Fruit fly (Drosophila melanogaster) whole organism, embryonic: ENCODE data around the gene Dbp73D.

ENCODE experiments used
- Atf-2 ChIP-seq: fragments of 200-800 bp; sonication (Bioruptor generic); optimal IDR thresholded peaks from 2 replicates; lab custom pipeline; 2016; ENCODE audit warnings: missing biosample characterization, missing genetic modification characterization
- CG11504 ChIP-seq: fragments of 200-800 bp; sonication (Bioruptor generic); optimal IDR thresholded peaks from 3 replicates; lab custom pipeline; 2019; ENCODE audit warnings: missing biosample characterization, mild to moderate bottlenecking, missing genetic modification characterization, moderate library complexity
- CG11560 ChIP-seq: fragments of 200-800 bp; sonication (Bioruptor generic); IDR thresholded peaks from 3 replicates; pipeline ENCODE4 v1.3.6; 2022; ENCODE audit warnings: missing biosample characterization, missing genetic modification characterization
- CG12391 ChIP-seq: fragments of 200-800 bp; sonication (Bioruptor generic); optimal IDR thresholded peaks from 3 replicates; lab custom pipeline; 2018; ENCODE audit warnings: missing biosample characterization, mild to moderate bottlenecking, missing genetic modification characterization, moderate library complexity
- CG14710 ChIP-seq: fragments of 200-800 bp; sonication (Bioruptor generic); optimal IDR thresholded peaks from 3 replicates; lab custom pipeline; 2019; ENCODE audit warnings: missing biosample characterization, mild to moderate bottlenecking, missing genetic modification characterization, moderate library complexity
- CG14965 ChIP-seq: fragments of 200-800 bp; sonication (Bioruptor generic); optimal IDR thresholded peaks from 2 replicates; lab custom pipeline; 2016; ENCODE audit warnings: missing biosample characterization, missing genetic modification characterization, borderline replicate concordance
- CG15601 ChIP-seq: fragments of 200-800 bp; sonication (Bioruptor generic); optimal IDR thresholded peaks from 3 replicates; lab custom pipeline; 2019; ENCODE audit warnings: missing biosample characterization, mild to moderate bottlenecking, missing genetic modification characterization, moderate library complexity
- CG16813 ChIP-seq: fragments of 200-800 bp; sonication (Bioruptor generic); IDR thresholded peaks from 3 replicates; pipeline ENCODE4 v1.3.6; 2022; ENCODE audit warnings: missing biosample characterization, missing genetic modification characterization; ENCODE audit not compliant: partially characterized antibody
- CG18476 ChIP-seq: fragments of 200-800 bp; sonication (Bioruptor generic); optimal IDR thresholded peaks from 2 replicates; lab custom pipeline; 2016; ENCODE audit warnings: missing biosample characterization, mild to moderate bottlenecking, missing genetic modification characterization
- CG18599 ChIP-seq: fragments of 200-800 bp; sonication (Bioruptor generic); optimal IDR thresholded peaks from 3 replicates; lab custom pipeline; 2017; ENCODE audit warnings: missing biosample characterization, missing genetic modification characterization, mild to moderate bottlenecking, moderate library complexity, missing genetic modification reagents
- CG3407 ChIP-seq: fragments of 200-800 bp; sonication (Bioruptor generic); optimal IDR thresholded peaks from 2 replicates; lab custom pipeline; 2018; ENCODE audit warnings: missing biosample characterization, mild to moderate bottlenecking, missing genetic modification characterization
- CG4424 ChIP-seq: fragments of 200-800 bp; sonication (Bioruptor generic); optimal IDR thresholded peaks from 3 replicates; lab custom pipeline; 2016; ENCODE audit warnings: missing biosample characterization, missing genetic modification characterization
- CG6765 ChIP-seq: fragments of 200-800 bp; sonication (Bioruptor generic); optimal IDR thresholded peaks from 3 replicates; lab custom pipeline; 2017; ENCODE audit warnings: missing biosample characterization, mild to moderate bottlenecking, missing genetic modification characterization
- CG7963 ChIP-seq: fragments of 200-800 bp; sonication (Bioruptor generic); IDR thresholded peaks from 3 replicates; pipeline ENCODE4 v1.3.6; 2022; ENCODE audit warnings: missing biosample characterization, missing genetic modification characterization; ENCODE audit not compliant: partially characterized antibody
- CG8944 ChIP-seq: fragments of 200-800 bp; sonication (Bioruptor generic); optimal IDR thresholded peaks from 3 replicates; lab custom pipeline; 2016; ENCODE audit warnings: missing biosample characterization, missing genetic modification characterization
- CG9609 ChIP-seq: fragments of 200-800 bp; sonication (Bioruptor generic); optimal IDR thresholded peaks from 3 replicates; lab custom pipeline; 2016; ENCODE audit warnings: missing biosample characterization, missing genetic modification characterization
- CTCF ChIP-seq: fragments of 200-800 bp; sonication (Bioruptor generic); optimal IDR thresholded peaks from 2 replicates; lab custom pipeline; 2017; ENCODE audit warnings: missing biosample characterization, mild to moderate bottlenecking, missing genetic modification characterization, moderate library complexity
- CoRest ChIP-seq: fragments of 200-800 bp; sonication (Bioruptor generic); optimal IDR thresholded peaks from 3 replicates; lab custom pipeline; 2018; ENCODE audit warnings: missing biosample characterization, mild to moderate bottlenecking, missing genetic modification characterization, moderate library complexity
- Doc2 ChIP-seq: fragments of 200-800 bp; sonication (Bioruptor generic); IDR thresholded peaks from 2 replicates; pipeline ENCODE4 v1.3.6; 2022; ENCODE audit warnings: missing biosample characterization, missing genetic modification characterization
- HmgZ ChIP-seq: fragments of 200-800 bp; sonication (Bioruptor generic); optimal IDR thresholded peaks from 2 replicates; lab custom pipeline; 2018; ENCODE audit warnings: missing biosample characterization, mild to moderate bottlenecking, missing genetic modification characterization
- Mes4 ChIP-seq: fragments of 200-800 bp; sonication (Bioruptor generic); optimal IDR thresholded peaks from 2 replicates; lab custom pipeline; 2016; ENCODE audit warnings: missing biosample characterization, missing genetic modification characterization
- NfI ChIP-seq: fragments of 200-800 bp; sonication (Bioruptor generic); optimal IDR thresholded peaks from 3 replicates; lab custom pipeline; 2018; ENCODE audit warnings: missing biosample characterization, mild to moderate bottlenecking, missing genetic modification characterization, moderate library complexity
- Ravus ChIP-seq: fragments of 200-800 bp; sonication (Bioruptor generic); IDR thresholded peaks from 2 replicates; pipeline ENCODE4 v1.3.6; 2022; ENCODE audit warnings: missing biosample characterization, missing genetic modification characterization
- Sox102F ChIP-seq: fragments of 200-800 bp; sonication (Bioruptor generic); optimal IDR thresholded peaks from 2 replicates; lab custom pipeline; 2018; ENCODE audit warnings: missing biosample characterization, mild to moderate bottlenecking, missing genetic modification characterization, moderate library complexity
- Spps ChIP-seq: fragments of 200-800 bp; sonication (Bioruptor generic); optimal IDR thresholded peaks from 2 replicates; lab custom pipeline; 2018; ENCODE audit warnings: missing biosample characterization, mild to moderate bottlenecking, missing genetic modification characterization
- Ssrp ChIP-seq: fragments of 200-800 bp; sonication (Bioruptor generic); optimal IDR thresholded peaks from 2 replicates; lab custom pipeline; 2018; ENCODE audit warnings: missing biosample characterization, mild to moderate bottlenecking, missing genetic modification characterization, moderate library complexity
- TFAM ChIP-seq: fragments of 200-800 bp; sonication (Bioruptor generic); optimal IDR thresholded peaks from 2 replicates; lab custom pipeline; 2017; ENCODE audit warnings: missing biosample characterization, missing genetic modification characterization, inconsistent platforms
- Vsx1 ChIP-seq: fragments of 200-800 bp; sonication (Bioruptor generic); optimal IDR thresholded peaks from 2 replicates; lab custom pipeline; 2017; ENCODE audit warnings: missing biosample characterization, mild to moderate bottlenecking, missing genetic modification characterization, missing genetic modification reagents
- ab ChIP-seq: fragments of 200-800 bp; sonication (Bioruptor generic); optimal IDR thresholded peaks from 2 replicates; lab custom pipeline; 2016; ENCODE audit warnings: missing biosample characterization, missing genetic modification characterization
- ara ChIP-seq: fragments of 200-800 bp; sonication (Bioruptor generic); IDR thresholded peaks from 2 replicates; pipeline ENCODE4 v1.3.6; 2022; ENCODE audit warnings: missing biosample characterization, missing genetic modification characterization
- bowl ChIP-seq: fragments of 200-800 bp; sonication (Bioruptor generic); IDR thresholded peaks from 2 replicates; pipeline ENCODE4 v1.3.6; 2022; ENCODE audit warnings: missing biosample characterization, missing genetic modification characterization
- caup ChIP-seq: fragments of 200-800 bp; sonication (Bioruptor generic); optimal IDR thresholded peaks from 3 replicates; lab custom pipeline; 2017; ENCODE audit warnings: missing biosample characterization, mild to moderate bottlenecking, missing genetic modification characterization, moderate library complexity; ENCODE audit not compliant: severe bottlenecking
- crc ChIP-seq: fragments of 200-800 bp; sonication (Bioruptor generic); optimal IDR thresholded peaks from 2 replicates; lab custom pipeline; 2016; ENCODE audit warnings: missing biosample characterization, missing genetic modification characterization
- disco-r ChIP-seq: fragments of 200-800 bp; sonication (Bioruptor generic); optimal IDR thresholded peaks from 2 replicates; lab custom pipeline; 2016; ENCODE audit warnings: missing biosample characterization, missing genetic modification characterization
- dmrt11E ChIP-seq: fragments of 200-800 bp; sonication (Bioruptor generic); optimal IDR thresholded peaks from 3 replicates; lab custom pipeline; 2018; ENCODE audit warnings: missing biosample characterization, mild to moderate bottlenecking, missing genetic modification characterization, moderate library complexity
- ems ChIP-seq: fragments of 200-800 bp; sonication (Bioruptor generic); optimal IDR thresholded peaks from 3 replicates; lab custom pipeline; 2016; ENCODE audit warnings: missing biosample characterization, missing genetic modification characterization
- ftz-f1 ChIP-seq: fragments of 200-800 bp; sonication (Bioruptor generic); optimal IDR thresholded peaks from 2 replicates; lab custom pipeline; 2016; ENCODE audit warnings: missing biosample characterization, missing genetic modification characterization
- gem ChIP-seq: fragments of 200-800 bp; sonication (Bioruptor generic); optimal IDR thresholded peaks from 2 replicates; lab custom pipeline; 2019; ENCODE audit warnings: missing biosample characterization, mild to moderate bottlenecking, missing genetic modification characterization, moderate library complexity
- gsb ChIP-seq: fragments of 200-800 bp; sonication (Bioruptor generic); IDR thresholded peaks from 2 replicates; pipeline ENCODE4 v1.3.6; 2022; ENCODE audit warnings: missing biosample characterization, missing genetic modification characterization
- jing ChIP-seq: fragments of 200-800 bp; sonication (Bioruptor generic); optimal IDR thresholded peaks from 2 replicates; lab custom pipeline; 2018; ENCODE audit warnings: missing biosample characterization, mild to moderate bottlenecking, missing genetic modification characterization
- kay ChIP-seq: fragments of 200-800 bp; sonication (Bioruptor generic); optimal IDR thresholded peaks from 2 replicates; lab custom pipeline; 2016; ENCODE audit warnings: missing biosample characterization, missing genetic modification characterization
- lmd ChIP-seq: fragments of 200-800 bp; sonication (Bioruptor generic); IDR thresholded peaks from 2 replicates; pipeline ENCODE4 v1.3.6; 2022; ENCODE audit warnings: missing biosample characterization, missing genetic modification characterization
- otp ChIP-seq: fragments of 200-800 bp; sonication (Bioruptor generic); IDR thresholded peaks from 3 replicates; pipeline ENCODE4, ENCODE4 v1.3.6; 2022; ENCODE audit warnings: missing biosample characterization, missing genetic modification characterization
- pros ChIP-seq: fragments of 200-800 bp; sonication (Bioruptor generic); optimal IDR thresholded peaks from 3 replicates; lab custom pipeline; 2019; ENCODE audit warnings: missing biosample characterization, mild to moderate bottlenecking, missing genetic modification characterization, moderate library complexity
- pzg ChIP-seq: fragments of 200-800 bp; sonication (Bioruptor generic); optimal IDR thresholded peaks from 3 replicates; lab custom pipeline; 2018; ENCODE audit warnings: missing biosample characterization, mild to moderate bottlenecking, missing genetic modification characterization, moderate library complexity
- tio ChIP-seq: fragments of 200-800 bp; sonication (Bioruptor generic); optimal IDR thresholded peaks from 2 replicates; lab custom pipeline; 2017; ENCODE audit warnings: missing biosample characterization, missing genetic modification characterization, inconsistent platforms
- unc-4 ChIP-seq: fragments of 200-800 bp; sonication (Bioruptor generic); IDR thresholded peaks from 2 replicates; pipeline ENCODE4 v1.3.6; 2022; ENCODE audit warnings: missing biosample characterization, missing genetic modification characterization; ENCODE audit not compliant: partially characterized antibody
- zf30C ChIP-seq: fragments of 200-800 bp; sonication (Bioruptor generic); optimal IDR thresholded peaks from 3 replicates; lab custom pipeline; 2018; ENCODE audit warnings: missing biosample characterization, mild to moderate bottlenecking, missing genetic modification characterization

The Dbp73D gene

DNA sequence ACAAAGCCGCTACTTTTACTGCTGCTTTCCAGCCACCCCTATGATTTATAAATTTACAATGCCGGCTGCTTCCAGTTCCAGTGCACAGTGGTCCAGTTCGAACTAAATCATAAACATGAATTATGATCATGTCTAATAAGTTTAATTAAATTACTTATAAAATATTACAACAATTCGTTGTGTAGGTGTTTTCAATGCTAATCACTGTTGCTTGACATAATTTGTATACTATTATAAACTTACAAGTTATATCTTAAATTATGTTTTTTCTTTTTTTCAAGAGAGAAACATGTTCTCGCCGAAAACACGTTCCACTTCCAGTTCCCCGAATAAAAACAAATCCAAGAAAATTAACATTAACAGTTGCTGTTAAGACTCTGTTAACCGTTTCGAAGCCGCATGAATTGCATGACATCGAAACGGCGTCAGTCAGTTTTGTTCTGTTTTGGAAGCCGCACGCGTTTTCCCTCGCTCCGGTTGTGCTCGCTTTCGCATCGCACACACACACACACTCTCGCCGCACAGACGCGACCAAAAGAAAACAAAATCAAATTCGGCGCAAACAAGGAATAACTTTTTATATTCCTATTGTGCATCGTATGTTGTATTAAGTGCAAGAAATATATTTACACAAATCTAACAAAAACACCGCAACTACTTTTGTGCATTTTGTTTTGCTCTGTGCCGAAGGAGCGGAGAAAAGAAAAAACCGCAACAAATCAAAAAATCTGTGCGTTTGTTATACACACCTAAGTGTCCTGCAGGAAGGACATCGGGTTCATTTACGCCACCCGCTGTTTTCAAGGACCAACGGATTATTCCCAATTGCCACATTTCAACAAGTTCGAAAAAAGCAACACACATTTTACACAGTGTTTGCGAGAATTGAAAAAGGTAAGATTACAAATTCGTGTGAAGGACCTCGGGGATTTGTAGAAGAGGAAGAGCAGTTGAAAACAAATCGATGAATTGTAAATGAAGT is 35.3 kb upstream of the Dbp73D start, which contains the start of gene Nrt (continued):
- TF ChIP-seq gem (tag; lab: Kevin White, UChicago) (peak; percentile 85), lmd (GFP tag; lab: Robert Waterston, UW) (peak; percentile 36), CG3407 (peak; percentile 37), Atf-2 (GFP tag; lab: Kevin White, UChicago) (no peak), CG4424 (GFP tag; lab: Kevin White, UChicago) (peak; percentile 54), unc-4 (GFP tag; lab: Robert Waterston, UW) (no peak), CG14965 (no peak), Ravus (GFP tag; lab: Robert Waterston, UW) (no peak), CG9609 (no peak), jing (GFP tag; lab: Kevin White, UChicago) (no peak), Mes4 (GFP tag; lab: Kevin White, UChicago) (no peak), Vsx1 (peak; percentile 56), CG16813 (0 out of 3 replicates have a peak, but pooled peaks have one; percentile 39), ems (GFP tag; lab: Kevin White, UChicago) (no peak), ara (GFP tag; lab: Robert Waterston, UW) (peak; percentile 68), gsb (GFP tag; lab: Robert Waterston, UW) (no peak), tio (GFP tag; lab: Kevin White, UChicago) (no peak), otp (GFP tag; lab: Robert Waterston, UW) (no peak), Spps (tag; lab: Kevin White, UChicago) (peak; percentile 59), ab (no peak), pros (GFP tag; lab: Kevin White, UChicago) (peak; percentile 65), caup (GFP tag; lab: Kevin White, UChicago) (peak; percentile 31), CG14710 (peak; percentile 70), Ssrp (tag; lab: Kevin White, UChicago) (peak; percentile 50), bowl (GFP tag; lab: Robert Waterston, UW) (0 out of 2 replicates have a peak, but pooled peaks have one; percentile 10), dmrt11E (tag; lab: Kevin White, UChicago) (peak; percentile 74), CTCF (GFP tag; lab: Kevin White, UChicago) (peak; percentile 17), CG11504 (tag; lab: Kevin White, UChicago) (peak; percentile 73), CG11560 (no peak), disco-r (GFP tag; lab: Kevin White, UChicago) (no peak), CoRest (peak; percentile 69), CG15601 (tag; lab: Kevin White, UChicago) (peak; percentile 67), Sox102F (GFP tag; lab: Kevin White, UChicago) (peak; percentile 61), pzg (GFP tag; lab: Kevin White, UChicago) (no peak), ftz-f1 (GFP tag; lab: Kevin White, UChicago) (no peak), CG18599 (peak; percentile 83), NfI (GFP tag; lab: Kevin White, UChicago) (peak; percentile 49), kay (GFP tag; lab: Kevin White, UChicago) (peak; percentile 34), HmgZ (tag; lab: Kevin White, UChicago) (peak; percentile 21), CG12391 (tag; lab: Kevin White, UChicago) (peak; percentile 82), zf30C (peak; percentile 7), CG18476 (GFP tag; lab: Kevin White, UChicago) (peak; percentile 72), CG8944 (no peak), TFAM (no peak), Doc2 (GFP tag; lab: Robert Waterston, UW) (no peak), CG6765 (GFP tag; lab: Kevin White, UChicago) (peak; percentile 82), crc (GFP tag; lab: Kevin White, UChicago) (no peak), CG7963 (GFP tag; lab: Robert Waterston, UW) (no peak)
